Worm (Caenorhabditis elegans): ENCODE results near the gene sra-39.

Gene sra-39

ce11 chrX:13917121-13917755 is 14.0 kb upstream of the sra-39 start, which contains the start of gene ekl-5 (continued):
- TF ChIP-seq lim-7 (GFP tag; IDR thresholded peaks at IDR 0.05) (no peak), arid-1 (GFP tag; conservative IDR thresholded peaks at IDR 0.05) (no peak), ces-1 (GFP tag; optimal IDR thresholded peaks at IDR 0.05) (no peak), sdz-12 (GFP tag; optimal IDR thresholded peaks at IDR 0.05) (no peak), daf-12 (tag; optimal IDR thresholded peaks at IDR 0.05) (no peak), F44E2.7 (GFP tag; IDR thresholded peaks at IDR 0.05) (no peak), skn-1 (tag; optimal IDR thresholded peaks at IDR 0.05) (no peak), spr-1 (tag; optimal IDR thresholded peaks at IDR 0.05) (peak; percentile 17), lin-39 (tag; optimal IDR thresholded peaks at IDR 0.05) (no peak), lin-15B (tag; optimal IDR thresholded peaks at IDR 0.05) (no peak), ZK546.5 (tag; optimal IDR thresholded peaks at IDR 0.05) (no peak), cey-2 (tag; optimal IDR thresholded peaks at IDR 0.05; ENCODE audit: borderline replicate concordance, insufficient read depth) (no peak), lin-1 (GFP tag; IDR thresholded peaks at IDR 0.05) (peak; percentile 59; the same call in 1 of the 2 replicates), daf-8 (GFP tag; IDR thresholded peaks at IDR 0.05) (no peak), unc-39 (tag; optimal IDR thresholded peaks at IDR 0.05) (no peak), pha-4 (GFP tag; IDR thresholded peaks at IDR 0.05) (no peak), pha-4 (tag; optimal IDR thresholded peaks at IDR 0.05) (peak; percentile 77), F49E8.2 (tag; optimal IDR thresholded peaks at IDR 0.05; ENCODE audit: borderline replicate concordance) (no peak), Y48G9A.11 (GFP tag; IDR thresholded peaks at IDR 0.05) (no peak), spr-3 (GFP tag; optimal IDR thresholded peaks at IDR 0.05) (no peak), lsy-2 (tag; optimal IDR thresholded peaks at IDR 0.05) (peak in 1 of 2 experiments; percentile 70), gei-8 (GFP tag; optimal IDR thresholded peaks at IDR 0.05) (no peak), zip-2 (tag; optimal IDR thresholded peaks at IDR 0.05) (no peak)

ce11 chrX:13914289-13914688 is 11.1 kb upstream of the sra-39 start, which contains the start of gene Y26E6A.2:
Y26E6A.2 (minus strand) TSS chrX:13914389.
- TF ChIP-seq zag-1 (tag; optimal IDR thresholded peaks at IDR 0.05) (no peak), cey-2 (tag; optimal IDR thresholded peaks at IDR 0.05; ENCODE audit: borderline replicate concordance, insufficient read depth) (no peak), Y105C5A.15 (GFP tag; IDR thresholded peaks at IDR 0.05) (no peak), ceh-82 (tag; optimal IDR thresholded peaks at IDR 0.05) (no peak), nhr-102 (tag; optimal IDR thresholded peaks at IDR 0.05) (no peak), hmg-1.1 (GFP tag; IDR thresholded peaks at IDR 0.05) (no peak), daf-12 (tag; optimal IDR thresholded peaks at IDR 0.05) (no peak), spr-3 (GFP tag; optimal IDR thresholded peaks at IDR 0.05) (no peak), lin-1 (GFP tag; IDR thresholded peaks at IDR 0.05) (no peak), nhr-28 (tag; optimal IDR thresholded peaks at IDR 0.05) (no peak), dmd-6 (GFP tag; IDR thresholded peaks at IDR 0.05) (no peak), unc-130 (GFP tag; optimal IDR thresholded peaks at IDR 0.05) (no peak), D1046.2 (GFP tag; IDR thresholded peaks at IDR 0.05) (no peak), nhr-11 (tag; optimal IDR thresholded peaks at IDR 0.05) (no peak), nhr-76 (tag; optimal IDR thresholded peaks at IDR 0.05) (no peak), attf-4 (tag; optimal IDR thresholded peaks at IDR 0.05) (no peak), vab-7 (GFP tag; IDR thresholded peaks at IDR 0.05) (no peak), hif-1 (tag; optimal IDR thresholded peaks at IDR 0.05) (no peak), snpc-4 (tag; optimal IDR thresholded peaks at IDR 0.05) (no peak), dpl-1 (GFP tag; optimal IDR thresholded peaks at IDR 0.05) (no peak)

ce11 chrX:13913641-13914040 is 10.4 kb upstream of the sra-39 start:
- TF ChIP-seq F26F4.8 (GFP tag; conservative IDR thresholded peaks at IDR 0.05) (no peak), D1046.2 (GFP tag; IDR thresholded peaks at IDR 0.05) (no peak), lsy-2 (tag; optimal IDR thresholded peaks at IDR 0.05) (peak in 1 of 2 experiments; percentile 34), nhr-11 (tag; optimal IDR thresholded peaks at IDR 0.05) (peak; percentile 2), F37D6.2 (tag; optimal IDR thresholded peaks at IDR 0.05) (peak; percentile 13), unc-62 (GFP tag; optimal IDR thresholded peaks at IDR 0.05 in 1 of 2) (peak in 1 of 2 experiments; percentile 9), unc-62 (tag; optimal IDR thresholded peaks at IDR 0.05) (no peak)

All from whole organism, L4 larva.